Fruit fly (Drosophila melanogaster): ENCODE measurements around the gene ebo.

ebo gene

dm6 chrX:423374-423773 is 53.0 kb downstream of the ebo start:
- TF ChIP-seq N (GFP tag; optimal IDR thresholded peaks at IDR 0.05): no peak
- no peak for TF ChIP-seq Hnf4 (GFP tag; optimal IDR thresholded peaks at IDR 0.05)
- no peak for TF ChIP-seq woc (GFP tag; optimal IDR thresholded peaks at IDR 0.05)
- TF ChIP-seq sv (GFP tag; optimal IDR thresholded peaks at IDR 0.05): no peak
- TF ChIP-seq CrebA (GFP tag; optimal IDR thresholded peaks at IDR 0.05; ENCODE audit: borderline replicate concordance): no peak
- TF ChIP-seq h (GFP tag; optimal IDR thresholded peaks at IDR 0.05): no peak
- TF ChIP-seq Jra (GFP tag; optimal IDR thresholded peaks at IDR 0.05): no peak
- no peak for TF ChIP-seq br (GFP tag; optimal IDR thresholded peaks at IDR 0.05)
